Worm (Caenorhabditis elegans): ENCODE measurements around the gene atln-1.

DNA sequence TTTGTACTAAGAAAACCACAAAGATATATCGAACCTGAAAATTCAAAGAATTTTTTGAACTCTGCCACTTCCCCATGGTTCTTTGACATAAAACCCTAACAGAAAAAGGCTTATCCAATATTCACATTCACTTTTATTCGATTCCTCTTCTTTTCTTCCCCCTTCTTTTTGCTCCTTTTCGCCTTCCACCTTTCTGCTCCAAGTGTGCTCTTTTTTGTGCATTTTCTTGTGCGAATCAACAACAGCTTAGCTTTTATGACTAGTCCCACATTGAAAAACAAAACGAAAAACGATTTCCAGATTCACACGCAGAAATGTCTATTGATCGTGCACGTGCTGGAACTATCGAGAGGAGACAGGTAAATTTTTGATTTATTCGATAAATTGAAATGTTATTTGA is 36.9 kb upstream of the atln-1 start, which contains the start of gene Y54G2A.41:
- no peak for TF ChIP-seq nhr-2 (tag; optimal IDR thresholded peaks at IDR 0.05)
- no peak for TF ChIP-seq nhr-28 (tag; optimal IDR thresholded peaks at IDR 0.05)
- no peak for TF ChIP-seq pha-4 (tag; optimal IDR thresholded peaks at IDR 0.05)
- TF ChIP-seq blmp-1 (tag; optimal IDR thresholded peaks at IDR 0.05), result no peak
- TF ChIP-seq cnd-1 (tag; optimal IDR thresholded peaks at IDR 0.05), result no peak
